Fruit fly (Drosophila melanogaster) whole organism, embryonic: Measurements from ENCODE around the gene r-cup.

Source experiments
- BEAF-32 ChIP-seq: fragments of 200-800 bp; sonication (Bioruptor generic); optimal IDR thresholded peaks from 3 replicates; lab custom pipeline; 2017; ENCODE audit warnings: missing biosample characterization, missing genetic modification characterization, mild to moderate bottlenecking, moderate library complexity, missing genetic modification reagents
- CG1024 ChIP-seq: fragments of 200-800 bp; sonication (Bioruptor generic); IDR thresholded peaks from 2 replicates; pipeline ENCODE4 v1.3.6; 2022; ENCODE audit warnings: missing biosample characterization, missing genetic modification characterization
- CG12155 ChIP-seq: fragments of 200-800 bp; sonication (Bioruptor generic); optimal IDR thresholded peaks from 3 replicates; lab custom pipeline; 2016; ENCODE audit warnings: missing biosample characterization, missing genetic modification characterization
- CG12659 ChIP-seq: fragments of 200-800 bp; sonication (Bioruptor generic); optimal IDR thresholded peaks from 3 replicates; lab custom pipeline; 2017; ENCODE audit warnings: mild to moderate bottlenecking, missing biosample characterization, missing genetic modification reagents, missing genetic modification characterization
- CG13894 ChIP-seq: fragments of 200-800 bp; sonication (Bioruptor generic); optimal IDR thresholded peaks from 3 replicates; lab custom pipeline; 2018; ENCODE audit warnings: missing biosample characterization, mild to moderate bottlenecking, missing genetic modification characterization, moderate library complexity
- CG14667 ChIP-seq: fragments of 200-800 bp; sonication (Bioruptor generic); IDR thresholded peaks from 2 replicates; pipeline ENCODE4 v1.3.6; 2022; ENCODE audit warnings: missing biosample characterization, missing genetic modification characterization
- CG1602 ChIP-seq: fragments of 200-800 bp; sonication (Bioruptor generic); optimal IDR thresholded peaks from 3 replicates; lab custom pipeline; 2016; ENCODE audit warnings: missing biosample characterization, missing genetic modification characterization
- CG1832 ChIP-seq: fragments of 200-800 bp; sonication (Bioruptor generic); optimal IDR thresholded peaks from 2 replicates; lab custom pipeline; 2017; ENCODE audit warnings: missing biosample characterization, mild to moderate bottlenecking, missing genetic modification characterization, inconsistent platforms
- CG18476 ChIP-seq: fragments of 200-800 bp; sonication (Bioruptor generic); optimal IDR thresholded peaks from 2 replicates; lab custom pipeline; 2016; ENCODE audit warnings: missing biosample characterization, mild to moderate bottlenecking, missing genetic modification characterization
- CG2120 ChIP-seq: fragments of 200-800 bp; sonication (Bioruptor generic); optimal IDR thresholded peaks from 3 replicates; lab custom pipeline; 2016; ENCODE audit warnings: missing biosample characterization, missing genetic modification characterization
- CG42726 ChIP-seq: fragments of 200-800 bp; sonication (Bioruptor generic); IDR thresholded peaks from 2 replicates; pipeline ENCODE4 v1.3.6; 2022; ENCODE audit warnings: missing biosample characterization, missing genetic modification characterization; ENCODE audit not compliant: partially characterized antibody
- CG4282 ChIP-seq: fragments of 200-800 bp; sonication (Bioruptor generic); optimal IDR thresholded peaks from 2 replicates; lab custom pipeline; 2016; ENCODE audit warnings: missing biosample characterization, missing genetic modification characterization
- CG4360 ChIP-seq: fragments of 200-800 bp; sonication (Bioruptor generic); IDR thresholded peaks from 2 replicates; pipeline ENCODE4 v1.3.6; 2022; ENCODE audit warnings: missing biosample characterization, missing genetic modification characterization
- CG9437 ChIP-seq: fragments of 200-800 bp; sonication (Bioruptor generic); optimal IDR thresholded peaks from 2 replicates; lab custom pipeline; 2018; ENCODE audit warnings: missing biosample characterization, mild to moderate bottlenecking, missing genetic modification characterization
- CG9727 ChIP-seq: fragments of 200-800 bp; sonication (Bioruptor generic); optimal IDR thresholded peaks from 3 replicates; lab custom pipeline; 2017; ENCODE audit warnings: missing biosample characterization, mild to moderate bottlenecking, missing genetic modification characterization
- E2f1 ChIP-seq: fragments of 200-800 bp; sonication (Bioruptor generic); IDR thresholded peaks from 2 replicates; pipeline ENCODE4 v1.3.6; 2022; ENCODE audit warnings: missing biosample characterization, missing genetic modification characterization
- HmgZ ChIP-seq: fragments of 200-800 bp; sonication (Bioruptor generic); optimal IDR thresholded peaks from 2 replicates; lab custom pipeline; 2018; ENCODE audit warnings: missing biosample characterization, mild to moderate bottlenecking, missing genetic modification characterization
- Hmx ChIP-seq: fragments of 200-800 bp; sonication (Bioruptor generic); optimal IDR thresholded peaks from 2 replicates; lab custom pipeline; 2016; ENCODE audit warnings: missing biosample characterization, missing genetic modification characterization
- Hr39 ChIP-seq: fragments of >200 bp; optimal IDR thresholded peaks from 2 replicates; lab custom pipeline; 2017
- NC2α ChIP-seq: fragments of 200-800 bp; sonication (Bioruptor generic); optimal IDR thresholded peaks from 2 replicates; lab custom pipeline; 2016; ENCODE audit warnings: missing biosample characterization, missing genetic modification characterization
- NK7.1 ChIP-seq: fragments of 200-800 bp; sonication (Bioruptor generic); optimal IDR thresholded peaks from 3 replicates; lab custom pipeline; 2016; ENCODE audit warnings: missing biosample characterization, missing genetic modification characterization
- Oli ChIP-seq: fragments of 200-800 bp; sonication (Bioruptor generic); optimal IDR thresholded peaks from 2 replicates; lab custom pipeline; 2018; ENCODE audit warnings: missing biosample characterization, mild to moderate bottlenecking, missing genetic modification characterization, moderate library complexity
- Opbp ChIP-seq: fragments of 200-800 bp; sonication (Bioruptor generic); IDR thresholded peaks from 3 replicates; pipeline ENCODE4 v1.3.6; 2022; ENCODE audit warnings: missing biosample characterization, missing genetic modification characterization; ENCODE audit not compliant: partially characterized antibody
- Stat92E ChIP-seq, 3 experiments: fragments of >200 bp in 2 of 3; fragments of 200-800 bp in 1 of 3; sonication (Bioruptor generic) in 1 of 3; optimal IDR thresholded peaks; 2 replicates each; lab custom pipeline; 2017 to 2019; ENCODE audit warnings: missing biosample characterization in 3 of 3, missing genetic modification characterization in 3 of 3, mild to moderate bottlenecking in 1 of 3, moderate library complexity in 1 of 3
- az2 ChIP-seq: fragments of 200-800 bp; sonication (Bioruptor generic); optimal IDR thresholded peaks from 3 replicates; lab custom pipeline; 2016; ENCODE audit warnings: missing biosample characterization, missing genetic modification characterization
- btn ChIP-seq: fragments of 200-800 bp; sonication (Bioruptor generic); optimal IDR thresholded peaks from 2 replicates; lab custom pipeline; 2016; ENCODE audit warnings: missing biosample characterization, missing genetic modification characterization
- chn ChIP-seq: fragments of 200-800 bp; sonication (Bioruptor generic); optimal IDR thresholded peaks from 2 replicates; lab custom pipeline; 2016; ENCODE audit warnings: missing biosample characterization, missing genetic modification characterization
- dati ChIP-seq: fragments of 200-800 bp; sonication (Bioruptor generic); IDR thresholded peaks from 2 replicates; pipeline ENCODE4 v1.3.6; 2022; ENCODE audit warnings: missing biosample characterization, missing genetic modification characterization
- ewg ChIP-seq: fragments of 200-800 bp; sonication (Bioruptor generic); optimal IDR thresholded peaks from 3 replicates; lab custom pipeline; 2017; ENCODE audit warnings: mild to moderate bottlenecking, missing biosample characterization, missing genetic modification reagents, missing genetic modification characterization
- exex ChIP-seq: fragments of 200-800 bp; sonication (Bioruptor generic); optimal IDR thresholded peaks from 4 replicates; lab custom pipeline; 2018; ENCODE audit warnings: missing biosample characterization, mild to moderate bottlenecking, missing genetic modification characterization, moderate library complexity
- ftz-f1 ChIP-seq: fragments of 200-800 bp; sonication (Bioruptor generic); optimal IDR thresholded peaks from 2 replicates; lab custom pipeline; 2016; ENCODE audit warnings: missing biosample characterization, missing genetic modification characterization
- gcm ChIP-seq: fragments of 200-800 bp; sonication (Bioruptor generic); optimal IDR thresholded peaks from 2 replicates; lab custom pipeline; 2019; ENCODE audit warnings: missing biosample characterization, mild to moderate bottlenecking, missing genetic modification characterization, moderate library complexity
- grau ChIP-seq: fragments of 200-800 bp; optimal IDR thresholded peaks from 3 replicates; lab custom pipeline; 2019; ENCODE audit warnings: missing biosample characterization, mild to moderate bottlenecking, missing genetic modification characterization, moderate library complexity
- grn ChIP-seq: fragments of 200-800 bp; sonication (Bioruptor generic); optimal IDR thresholded peaks from 3 replicates; lab custom pipeline; 2017; ENCODE audit warnings: missing biosample characterization, missing genetic modification characterization
- lmd ChIP-seq: fragments of 200-800 bp; sonication (Bioruptor generic); IDR thresholded peaks from 2 replicates; pipeline ENCODE4 v1.3.6; 2022; ENCODE audit warnings: missing biosample characterization, missing genetic modification characterization
- mam ChIP-seq: fragments of 200-800 bp; sonication (Bioruptor generic); optimal IDR thresholded peaks from 3 replicates; lab custom pipeline; 2016; ENCODE audit warnings: missing biosample characterization, missing genetic modification characterization
- oc ChIP-seq: fragments of 200-800 bp; sonication (Bioruptor generic); optimal IDR thresholded peaks from 2 replicates; lab custom pipeline; 2018; ENCODE audit warnings: missing biosample characterization, mild to moderate bottlenecking, missing genetic modification characterization, moderate library complexity
- odd ChIP-seq: fragments of 200-800 bp; sonication (Bioruptor generic); optimal IDR thresholded peaks from 2 replicates; lab custom pipeline; 2017; ENCODE audit warnings: missing biosample characterization, mild to moderate bottlenecking, missing genetic modification characterization
- onecut ChIP-seq: fragments of 200-800 bp; sonication (Bioruptor generic); IDR thresholded peaks from 2 replicates; pipeline ENCODE4 v1.3.6; 2022; ENCODE audit warnings: missing biosample characterization, missing genetic modification characterization
- p53 ChIP-seq: fragments of 200-800 bp; sonication (Bioruptor generic); optimal IDR thresholded peaks from 2 replicates; lab custom pipeline; 2016; ENCODE audit warnings: missing biosample characterization, missing genetic modification characterization
- pho ChIP-seq: fragments of 200-800 bp; sonication (Bioruptor generic); optimal IDR thresholded peaks from 2 replicates; lab custom pipeline; 2016; ENCODE audit warnings: missing biosample characterization, missing genetic modification characterization
- pzg ChIP-seq: fragments of 200-800 bp; sonication (Bioruptor generic); optimal IDR thresholded peaks from 3 replicates; lab custom pipeline; 2018; ENCODE audit warnings: missing biosample characterization, mild to moderate bottlenecking, missing genetic modification characterization, moderate library complexity
- salm ChIP-seq: fragments of 200-800 bp; sonication (Bioruptor generic); optimal IDR thresholded peaks from 2 replicates; lab custom pipeline; 2018; ENCODE audit warnings: missing biosample characterization, mild to moderate bottlenecking, missing genetic modification characterization
- scrt ChIP-seq: fragments of 200-800 bp; sonication (Bioruptor generic); optimal IDR thresholded peaks from 2 replicates; lab custom pipeline; 2018; ENCODE audit warnings: missing biosample characterization, mild to moderate bottlenecking, missing genetic modification characterization, moderate library complexity
- slp2 ChIP-seq: fragments of 200-800 bp; sonication (Bioruptor generic); optimal IDR thresholded peaks from 2 replicates; lab custom pipeline; 2016; ENCODE audit warnings: missing biosample characterization, missing genetic modification characterization
- tll ChIP-seq, 2 experiments: fragments of 200-800 bp in 1 of 2; fragments of >200 bp in 1 of 2; sonication (Bioruptor generic) in 1 of 2; optimal IDR thresholded peaks; 2 replicates each; lab custom pipeline; 2017 to 2019; ENCODE audit warnings: missing biosample characterization in 2 of 2, missing genetic modification characterization in 2 of 2, mild to moderate bottlenecking in 1 of 2, moderate library complexity in 1 of 2
- toy ChIP-seq: fragments of 200-800 bp; sonication (Bioruptor generic); IDR thresholded peaks from 2 replicates; pipeline ENCODE4 v1.3.6; 2022; ENCODE audit warnings: missing biosample characterization, missing genetic modification characterization

r-cup gene

dm6 chrX:21053849-21054581 is 28.3 kb upstream of the r-cup start, which contains the start of the genes Stt3A and bves (continued):
- TF ChIP-seq odd (GFP tag; lab: Kevin White, UChicago) (peak; percentile 99), CG18476 (GFP tag; lab: Kevin White, UChicago) (peak; percentile 97), mam (GFP tag; lab: Kevin White, UChicago) (peak; percentile 98), E2f1 (GFP tag; lab: Robert Waterston, UW) (peak; percentile 97), CG4282 (GFP tag; lab: Kevin White, UChicago) (peak; percentile 99), az2 (GFP tag; lab: Kevin White, UChicago) (peak; percentile 99), BEAF-32 (GFP tag; lab: Kevin White, UChicago) (no peak), CG42726 (peak; percentile 53; the same call in 1 of the 2 replicates), NC2α (GFP tag; lab: Kevin White, UChicago) (peak; percentile 97), CG1602 (peak; percentile 97), CG9437 (GFP tag; lab: Kevin White, UChicago) (peak; percentile 94), Oli (tag; lab: Kevin White, UChicago) (peak; percentile 99), dati (GFP tag; lab: Robert Waterston, UW) (peak; percentile 81), NK7.1 (peak; percentile 97), exex (tag; lab: Kevin White, UChicago) (peak; percentile 90), grn (GFP tag; lab: Kevin White, UChicago) (peak; percentile 79), btn (GFP tag; lab: Kevin White, UChicago) (peak; percentile 97), CG12659 (GFP tag; lab: Kevin White, UChicago) (peak; percentile 99), CG12155 (GFP tag; lab: Kevin White, UChicago) (peak; percentile 96), grau (peak; percentile 98)

DNA sequence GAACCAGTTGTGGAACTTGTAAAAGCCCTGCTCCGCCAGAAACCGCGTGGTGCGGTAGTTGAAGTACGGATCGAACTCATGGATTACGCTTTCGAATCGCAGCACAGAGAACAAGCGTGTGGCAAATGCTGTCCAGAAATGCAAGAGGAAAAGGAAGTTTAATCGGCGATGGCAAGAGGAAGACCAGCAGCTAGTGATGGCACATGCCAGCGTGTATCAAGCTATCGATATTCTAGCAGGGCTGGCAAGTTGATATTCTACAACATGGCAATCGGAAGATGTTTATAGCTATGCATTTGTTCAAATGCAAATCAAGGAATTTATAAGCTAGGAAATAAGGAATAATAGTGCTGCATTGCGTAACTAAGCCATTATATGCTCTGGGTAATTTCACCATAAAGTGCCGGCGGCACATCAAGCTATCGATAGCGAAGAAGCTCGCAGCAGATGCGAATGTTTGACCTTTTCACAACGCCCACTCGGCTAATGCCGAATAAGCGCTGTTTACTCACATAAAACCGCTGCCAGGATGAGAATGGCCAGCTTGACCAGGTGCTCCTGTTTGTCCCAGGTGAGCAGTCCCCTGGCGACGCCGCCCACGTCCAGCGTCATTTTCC is 27.5 kb upstream of the r-cup start:
- TF ChIP-seq oc (tag; lab: Kevin White, UChicago) (peak; percentile 56), lmd (GFP tag; lab: Robert Waterston, UW) (peak; percentile 55), onecut (GFP tag; lab: Robert Waterston, UW) (peak; percentile 83), salm (peak; percentile 60), CG9727 (GFP tag; lab: Kevin White, UChicago) (peak; percentile 85), toy (GFP tag; lab: Robert Waterston, UW) (peak; percentile 47; the same call in 1 of the 2 replicates), chn (GFP tag; lab: Kevin White, UChicago) (peak; percentile 38), Hr39 (lab: Kevin White, UChicago) (no peak), Opbp (GFP tag; lab: Robert Waterston, UW) (peak; percentile 82), Stat92E (GFP tag; optimal IDR thresholded peaks at IDR 0.05; lab: Kevin White, UChicago) (peak in 1 of 3 experiments; percentile 17), odd (GFP tag; lab: Kevin White, UChicago) (peak; percentile 83), pzg (peak; percentile 75), slp2 (GFP tag; lab: Kevin White, UChicago) (peak; percentile 68), tll (GFP tag; optimal IDR thresholded peaks at IDR 0.05; lab: Kevin White, UChicago) (no peak), pho (peak; percentile 63), p53 (GFP tag; lab: Kevin White, UChicago) (peak; percentile 61), CG13894 (tag; lab: Kevin White, UChicago) (peak; percentile 68), ewg (GFP tag; lab: Kevin White, UChicago) (peak; percentile 59), grn (GFP tag; lab: Kevin White, UChicago) (peak; percentile 17), CG1832 (GFP tag; lab: Kevin White, UChicago) (no peak), scrt (GFP tag; lab: Kevin White, UChicago) (peak; percentile 81), CG14667 (GFP tag; lab: Robert Waterston, UW) (peak; percentile 22; the same call in 1 of the 2 replicates), gcm (GFP tag; lab: Kevin White, UChicago) (peak; percentile 59), Hmx (GFP tag; lab: Kevin White, UChicago) (no peak), CG1024 (GFP tag; lab: Robert Waterston, UW) (peak; percentile 73), CG4360 (GFP tag; lab: Robert Waterston, UW) (peak; percentile 55; the same call in 1 of the 2 replicates), HmgZ (peak; percentile 87), CG2120 (GFP tag; lab: Kevin White, UChicago) (peak; percentile 67), ftz-f1 (GFP tag; lab: Kevin White, UChicago) (no peak)
